Fruit fly (Drosophila melanogaster) whole organism, embryonic: ENCODE results near the gene brat.

Source experiments
- Abd-B ChIP-seq: fragments of 200-800 bp; sonication (Bioruptor generic); optimal IDR thresholded peaks from 2 replicates; lab custom pipeline; 2018; ENCODE audit warnings: missing biosample characterization, mild to moderate bottlenecking, missing genetic modification characterization, moderate library complexity
- Atf-2 ChIP-seq: fragments of 200-800 bp; sonication (Bioruptor generic); optimal IDR thresholded peaks from 2 replicates; lab custom pipeline; 2016; ENCODE audit warnings: missing biosample characterization, missing genetic modification characterization
- Bdp1 ChIP-seq: fragments of 200-800 bp; sonication (Bioruptor generic); optimal IDR thresholded peaks from 3 replicates; lab custom pipeline; 2016; ENCODE audit warnings: missing biosample characterization, missing genetic modification characterization
- CG10366 ChIP-seq: fragments of 200-800 bp; sonication (Bioruptor generic); IDR thresholded peaks from 2 replicates; pipeline ENCODE4 v1.3.6; 2022; ENCODE audit warnings: missing biosample characterization, missing genetic modification characterization
- CG10959 ChIP-seq: fragments of 200-800 bp; sonication (Bioruptor generic); IDR thresholded peaks from 2 replicates; pipeline ENCODE4 v1.3.6; 2022; ENCODE audit warnings: missing biosample characterization, missing genetic modification characterization
- CG11696 ChIP-seq: fragments of 200-800 bp; sonication (Bioruptor generic); IDR thresholded peaks from 2 replicates; pipeline ENCODE4 v1.3.6; 2022; ENCODE audit warnings: missing biosample characterization, missing genetic modification characterization
- CG13424 ChIP-seq: fragments of 200-800 bp; sonication (Bioruptor generic); optimal IDR thresholded peaks from 2 replicates; lab custom pipeline; 2019; ENCODE audit warnings: missing biosample characterization, mild to moderate bottlenecking, missing genetic modification characterization, moderate library complexity
- CG14965 ChIP-seq: fragments of 200-800 bp; sonication (Bioruptor generic); optimal IDR thresholded peaks from 2 replicates; lab custom pipeline; 2016; ENCODE audit warnings: missing biosample characterization, missing genetic modification characterization, borderline replicate concordance
- CG1602 ChIP-seq: fragments of 200-800 bp; sonication (Bioruptor generic); optimal IDR thresholded peaks from 3 replicates; lab custom pipeline; 2016; ENCODE audit warnings: missing biosample characterization, missing genetic modification characterization
- CG17361 ChIP-seq: fragments of 200-800 bp; sonication (Bioruptor generic); IDR thresholded peaks from 3 replicates; pipeline ENCODE4 v1.3.6; 2022; ENCODE audit warnings: missing biosample characterization, missing genetic modification characterization
- CG2712 ChIP-seq: fragments of 200-800 bp; optimal IDR thresholded peaks from 3 replicates; lab custom pipeline; 2019; ENCODE audit warnings: missing biosample characterization, mild to moderate bottlenecking, missing genetic modification characterization, moderate library complexity
- CG31224 ChIP-seq: fragments of 200-800 bp; sonication (Bioruptor generic); IDR thresholded peaks from 2 replicates; pipeline ENCODE4 v1.3.6; 2022; ENCODE audit warnings: missing biosample characterization, missing genetic modification characterization
- CG33213 ChIP-seq: fragments of 200-800 bp; sonication (Bioruptor generic); optimal IDR thresholded peaks from 3 replicates; lab custom pipeline; 2016; ENCODE audit warnings: missing biosample characterization, missing genetic modification characterization
- CG42726 ChIP-seq: fragments of 200-800 bp; sonication (Bioruptor generic); IDR thresholded peaks from 2 replicates; pipeline ENCODE4 v1.3.6; 2022; ENCODE audit warnings: missing biosample characterization, missing genetic modification characterization; ENCODE audit not compliant: partially characterized antibody
- CG7556 ChIP-seq: fragments of 200-800 bp; sonication (Bioruptor generic); optimal IDR thresholded peaks from 2 replicates; lab custom pipeline; 2017; ENCODE audit warnings: missing biosample characterization, mild to moderate bottlenecking, missing genetic modification characterization
- CG8089 ChIP-seq: fragments of 200-800 bp; sonication (Bioruptor generic); optimal IDR thresholded peaks from 3 replicates; lab custom pipeline; 2016; ENCODE audit warnings: missing biosample characterization, missing genetic modification characterization
- CG9215 ChIP-seq: fragments of 200-800 bp; sonication (Bioruptor generic); IDR thresholded peaks from 2 replicates; pipeline ENCODE4 v1.3.6; 2022; ENCODE audit warnings: missing biosample characterization, missing genetic modification characterization
- D19A ChIP-seq: fragments of 200-800 bp; optimal IDR thresholded peaks from 3 replicates; lab custom pipeline; 2019; ENCODE audit warnings: missing biosample characterization, mild to moderate bottlenecking, missing genetic modification characterization, moderate library complexity
- E2f1 ChIP-seq: fragments of 200-800 bp; sonication (Bioruptor generic); IDR thresholded peaks from 2 replicates; pipeline ENCODE4 v1.3.6; 2022; ENCODE audit warnings: missing biosample characterization, missing genetic modification characterization
- Gsc ChIP-seq: fragments of 200-800 bp; sonication (Bioruptor generic); IDR thresholded peaks from 2 replicates; pipeline ENCODE4 v1.3.6; 2022; ENCODE audit warnings: missing biosample characterization, missing genetic modification characterization
- Hey ChIP-seq: fragments of 200-800 bp; sonication (Bioruptor generic); optimal IDR thresholded peaks from 3 replicates; lab custom pipeline; 2018; ENCODE audit warnings: missing biosample characterization, mild to moderate bottlenecking, missing genetic modification characterization
- Hmr ChIP-seq: fragments of 200-800 bp; sonication (Bioruptor generic); optimal IDR thresholded peaks from 3 replicates; lab custom pipeline; 2017; ENCODE audit warnings: mild to moderate bottlenecking, missing biosample characterization, missing genetic modification reagents, missing genetic modification characterization
- Hr78 ChIP-seq, 2 experiments: fragments of 200-800 bp in 1 of 2; fragments of >200 bp in 1 of 2; sonication (Bioruptor generic) in 1 of 2; optimal IDR thresholded peaks; 2 replicates each; lab custom pipeline; 2017 to 2019; ENCODE audit warnings: missing biosample characterization in 2 of 2, missing genetic modification characterization in 2 of 2, mild to moderate bottlenecking in 1 of 2, moderate library complexity in 1 of 2
- Poxn ChIP-seq: fragments of 200-800 bp; sonication (Bioruptor generic); IDR thresholded peaks from 2 replicates; pipeline ENCODE4 v1.3.6; 2022; ENCODE audit warnings: missing biosample characterization, missing genetic modification characterization
- Sry-δ ChIP-seq: fragments of 200-800 bp; sonication (Bioruptor generic); optimal IDR thresholded peaks from 2 replicates; lab custom pipeline; 2016; ENCODE audit warnings: missing biosample characterization, missing genetic modification characterization
- amos ChIP-seq: fragments of 200-800 bp; sonication (Bioruptor generic); IDR thresholded peaks from 2 replicates; pipeline ENCODE4 v1.3.6; 2022; ENCODE audit warnings: missing biosample characterization, missing genetic modification characterization; ENCODE audit not compliant: partially characterized antibody
- ara ChIP-seq: fragments of 200-800 bp; sonication (Bioruptor generic); IDR thresholded peaks from 2 replicates; pipeline ENCODE4 v1.3.6; 2022; ENCODE audit warnings: missing biosample characterization, missing genetic modification characterization
- ash1 ChIP-seq: fragments of 200-800 bp; sonication (Bioruptor generic); optimal IDR thresholded peaks from 2 replicates; lab custom pipeline; 2018; ENCODE audit warnings: missing biosample characterization, mild to moderate bottlenecking, missing genetic modification characterization
- btn ChIP-seq: fragments of 200-800 bp; sonication (Bioruptor generic); optimal IDR thresholded peaks from 2 replicates; lab custom pipeline; 2016; ENCODE audit warnings: missing biosample characterization, missing genetic modification characterization
- cad ChIP-seq: fragments of >200 bp; optimal IDR thresholded peaks from 2 replicates; lab custom pipeline; 2017; ENCODE audit warnings: missing biosample characterization, missing genetic modification characterization
- cato ChIP-seq: fragments of 200-800 bp; sonication (Bioruptor generic); optimal IDR thresholded peaks from 2 replicates; lab custom pipeline; 2016; ENCODE audit warnings: missing biosample characterization, missing genetic modification characterization, borderline replicate concordance
- cg ChIP-seq: fragments of 200-800 bp; sonication (Bioruptor generic); optimal IDR thresholded peaks from 3 replicates; lab custom pipeline; 2019; ENCODE audit warnings: missing biosample characterization, mild to moderate bottlenecking, missing genetic modification characterization, moderate library complexity
- crol ChIP-seq: fragments of 200-800 bp; sonication (Bioruptor generic); IDR thresholded peaks from 2 replicates; pipeline ENCODE4 v1.3.6; 2022; ENCODE audit warnings: missing biosample characterization, missing genetic modification characterization
- da ChIP-seq: fragments of 200-800 bp; sonication (Bioruptor generic); optimal IDR thresholded peaks from 2 replicates; lab custom pipeline; 2016; ENCODE audit warnings: missing biosample characterization, missing genetic modification characterization
- gro ChIP-seq: fragments of 200-800 bp; sonication (Bioruptor generic); optimal IDR thresholded peaks from 2 replicates; lab custom pipeline; 2016; ENCODE audit warnings: missing biosample characterization, missing genetic modification characterization
- inv ChIP-seq: fragments of 200-800 bp; sonication (Bioruptor generic); IDR thresholded peaks from 2 replicates; pipeline ENCODE4 v1.3.6; 2022; ENCODE audit warnings: missing biosample characterization, missing genetic modification characterization; ENCODE audit not compliant: partially characterized antibody
- knrl ChIP-seq: fragments of 200-800 bp; sonication (Bioruptor generic); IDR thresholded peaks from 3 replicates; pipeline ENCODE4 v1.3.6; 2022; ENCODE audit warnings: missing biosample characterization, missing genetic modification characterization; ENCODE audit not compliant: partially characterized antibody
- nom ChIP-seq: fragments of 200-800 bp; sonication (Bioruptor generic); optimal IDR thresholded peaks from 2 replicates; lab custom pipeline; 2017; ENCODE audit warnings: missing biosample characterization, missing genetic modification characterization, mild to moderate bottlenecking, moderate library complexity, missing genetic modification reagents
- oc ChIP-seq: fragments of 200-800 bp; sonication (Bioruptor generic); optimal IDR thresholded peaks from 2 replicates; lab custom pipeline; 2018; ENCODE audit warnings: missing biosample characterization, mild to moderate bottlenecking, missing genetic modification characterization, moderate library complexity
- p53 ChIP-seq: fragments of 200-800 bp; sonication (Bioruptor generic); optimal IDR thresholded peaks from 2 replicates; lab custom pipeline; 2016; ENCODE audit warnings: missing biosample characterization, missing genetic modification characterization
- phol ChIP-seq: fragments of 200-800 bp; sonication (Bioruptor generic); optimal IDR thresholded peaks from 3 replicates; lab custom pipeline; 2018; ENCODE audit warnings: missing biosample characterization, mild to moderate bottlenecking, missing genetic modification characterization, moderate library complexity
- pros ChIP-seq: fragments of 200-800 bp; sonication (Bioruptor generic); optimal IDR thresholded peaks from 3 replicates; lab custom pipeline; 2019; ENCODE audit warnings: missing biosample characterization, mild to moderate bottlenecking, missing genetic modification characterization, moderate library complexity
- pum ChIP-seq: fragments of 200-800 bp; sonication (Bioruptor generic); optimal IDR thresholded peaks from 2 replicates; lab custom pipeline; 2016; ENCODE audit warnings: missing biosample characterization, missing genetic modification characterization
- salm ChIP-seq: fragments of 200-800 bp; sonication (Bioruptor generic); optimal IDR thresholded peaks from 2 replicates; lab custom pipeline; 2018; ENCODE audit warnings: missing biosample characterization, mild to moderate bottlenecking, missing genetic modification characterization
- sens ChIP-seq: fragments of 200-800 bp; sonication (Bioruptor generic); peaks from one replicate; lab custom pipeline; 2016; ENCODE audit warnings: missing biosample characterization, missing genetic modification characterization
- sisA ChIP-seq: fragments of 200-800 bp; sonication (Bioruptor generic); IDR thresholded peaks from 2 replicates; pipeline ENCODE4 v1.3.6; 2022; ENCODE audit warnings: missing biosample characterization, missing genetic modification characterization
- sqz ChIP-seq: fragments of 200-800 bp; sonication (Bioruptor generic); optimal IDR thresholded peaks from 3 replicates; lab custom pipeline; 2018; ENCODE audit warnings: missing biosample characterization, mild to moderate bottlenecking, missing genetic modification characterization
- tup ChIP-seq: fragments of 200-800 bp; sonication (Bioruptor generic); optimal IDR thresholded peaks from 2 replicates; lab custom pipeline; 2016; ENCODE audit warnings: missing biosample characterization, mild to moderate bottlenecking, missing genetic modification characterization, moderate library complexity
- vfl ChIP-seq: fragments of 200-800 bp; sonication (Bioruptor generic); optimal IDR thresholded peaks from 2 replicates; lab custom pipeline; 2016; ENCODE audit warnings: missing biosample characterization, missing genetic modification characterization
- zen ChIP-seq: fragments of 200-800 bp; sonication (Bioruptor generic); optimal IDR thresholded peaks from 3 replicates; lab custom pipeline; 2018; ENCODE audit warnings: missing biosample characterization, mild to moderate bottlenecking, missing genetic modification characterization, moderate library complexity

brat gene

dm6 chr2L:19134814-19135523, 1.4 kb downstream of the brat start, which contains the start of gene Polr1D (continued):
- TF ChIP-seq CG9215 (GFP tag; lab: Robert Waterston, UW) (no peak), zen (no peak), pum (GFP tag; lab: Kevin White, UChicago) (no peak), CG14965 (GFP tag; lab: Kevin White, UChicago) (no peak), ara (GFP tag; lab: Robert Waterston, UW) (peak; percentile 41; the same call in 1 of the 2 replicates), sisA (0 out of 2 replicates have a peak, but pooled peaks have one; percentile 16), CG13424 (tag; lab: Kevin White, UChicago) (no peak), vfl (GFP tag; lab: Kevin White, UChicago) (no peak), amos (GFP tag; lab: Robert Waterston, UW) (no peak), p53 (GFP tag; lab: Kevin White, UChicago) (no peak), Hr78 (GFP tag; optimal IDR thresholded peaks at IDR 0.05; lab: Kevin White, UChicago) (peak in 1 of 2 experiments; percentile 73), sqz (GFP tag; lab: Kevin White, UChicago) (peak; percentile 40), da (peak; percentile 10), CG8089 (GFP tag; lab: Kevin White, UChicago) (no peak), gro (GFP tag; lab: Kevin White, UChicago) (no peak), Atf-2 (GFP tag; lab: Kevin White, UChicago) (no peak), cad (peak; percentile 79), ash1 (GFP tag; lab: Kevin White, UChicago) (peak; percentile 66), nom (GFP tag; lab: Kevin White, UChicago) (peak; percentile 12), Abd-B (GFP tag; lab: Kevin White, UChicago) (no peak), cato (no peak), D19A (tag; lab: Kevin White, UChicago) (no peak), salm (tag; lab: Kevin White, UChicago) (no peak), CG33213 (no peak), Sry-δ (no peak), CG7556 (GFP tag; lab: Kevin White, UChicago) (peak; percentile 28), crol (GFP tag; lab: Robert Waterston, UW) (peak; percentile 97), CG31224 (GFP tag; lab: Robert Waterston, UW) (no peak), Hmr (GFP tag; lab: Kevin White, UChicago) (no peak), sens (GFP tag; lab: Kevin White, UChicago) (peak; percentile 84), Poxn (GFP tag; lab: Robert Waterston, UW) (no peak), phol (tag; lab: Kevin White, UChicago) (peak; percentile 1), CG10959 (GFP tag; lab: Robert Waterston, UW) (no peak), knrl (GFP tag; lab: Robert Waterston, UW) (no peak), pros (peak; percentile 99), oc (tag; lab: Kevin White, UChicago) (peak; percentile 52), cg (GFP tag; lab: Kevin White, UChicago) (peak; percentile 96), inv (GFP tag; lab: Robert Waterston, UW) (no peak), CG1602 (peak; percentile 7), E2f1 (GFP tag; lab: Robert Waterston, UW) (no peak), CG10366 (GFP tag; lab: Robert Waterston, UW) (no peak), tup (GFP tag; lab: Kevin White, UChicago) (no peak), btn (GFP tag; lab: Kevin White, UChicago) (no peak), Hey (tag; lab: Kevin White, UChicago) (peak; percentile 42), Bdp1 (GFP tag; lab: Kevin White, UChicago) (no peak), Gsc (no peak), CG11696 (GFP tag; lab: Robert Waterston, UW) (0 out of 2 replicates have a peak, but pooled peaks have one; percentile 17), CG42726 (GFP tag; lab: Robert Waterston, UW) (no peak), CG17361 (GFP tag; lab: Robert Waterston, UW) (peak; percentile 44; the same call in 1 of the 3 replicates), CG2712 (tag; lab: Kevin White, UChicago) (peak; percentile 23)
